Worm (Caenorhabditis elegans) whole organism, L1 larva: Measurements from ENCODE around the gene pas-1.

Source experiments
- C04F5.9 ChIP-seq: sonication (generic microtip); optimal IDR thresholded peaks from 2 replicates; lab custom pipeline; 2016; ENCODE audit warnings: missing genetic modification characterization, missing compliant biosample characterization
- F16B12.6 ChIP-seq: fragments of 150-350 bp; optimal IDR thresholded peaks from 2 replicates; lab custom pipeline; 2014; ENCODE audit warnings: missing biosample characterization, missing genetic modification characterization
- alr-1 ChIP-seq: fragments of 200-800 bp; sonication (Bioruptor generic); optimal IDR thresholded peaks from 2 replicates; lab custom pipeline; 2018; ENCODE audit warnings: borderline replicate concordance, mild to moderate bottlenecking, missing genetic modification characterization, missing compliant biosample characterization
- blmp-1 ChIP-seq: fragments of 150-350 bp; optimal IDR thresholded peaks from 2 replicates; lab custom pipeline; 2014; ENCODE audit warnings: missing biosample characterization, missing genetic modification characterization
- ceh-8 ChIP-seq: fragments of 200-800 bp; sonication (Bioruptor generic); optimal IDR thresholded peaks from 2 replicates; lab custom pipeline; 2018; ENCODE audit warnings: mild to moderate bottlenecking, missing genetic modification characterization, moderate library complexity, missing compliant biosample characterization
- ceh-82 ChIP-seq, 3 experiments: fragments of 150-350 bp in 1 of 3; sonication (generic microtip) in 2 of 3; optimal IDR thresholded peaks; 2 replicates each; lab custom pipeline; 2014 to 2017; ENCODE audit warnings: missing biosample characterization in 3 of 3, missing genetic modification characterization in 3 of 3
- ceh-88 ChIP-seq: fragments of 200-800 bp; sonication (Bioruptor generic); IDR thresholded peaks from 2 replicates; pipeline ENCODE4 v1.3.6; 2022; ENCODE audit warnings: missing genetic modification characterization, missing compliant biosample characterization
- dpl-1 ChIP-seq, 3 experiments: fragments of 150-350 bp in 2 of 3; sonication (generic microtip) in 1 of 3; optimal IDR thresholded peaks; 2 replicates each; lab custom pipeline; 2014 to 2017; ENCODE audit warnings: missing biosample characterization in 3 of 3, missing genetic modification characterization in 3 of 3, missing genetic modification reagents in 3 of 3
- efl-1 ChIP-seq, 4 experiments: fragments of 150-350 bp; optimal IDR thresholded peaks in 3 of 4; peaks in 1 of 4; 1 replicate in 1 of 4; 2 replicates in 3 of 4; lab custom pipeline; 2014; ENCODE audit warnings: missing biosample characterization in 2 of 4, missing genetic modification characterization in 2 of 4, missing genetic modification reagents in 2 of 4
- egl-13 ChIP-seq: sonication (generic microtip); optimal IDR thresholded peaks from 2 replicates; lab custom pipeline; 2016; ENCODE audit warnings: missing genotype, missing genetic modification reagents, missing genetic modification characterization, missing compliant biosample characterization
- egl-27 ChIP-seq, 2 experiments: fragments of 150-350 bp in 1 of 2; sonication (generic microtip); optimal IDR thresholded peaks; 3 replicates each; lab custom pipeline; 2017 to 2018; ENCODE audit warnings: missing biosample characterization in 2 of 2, missing genetic modification characterization in 2 of 2, missing genetic modification reagents in 2 of 2
- elt-2 ChIP-seq: sonication (generic microtip); optimal IDR thresholded peaks from 2 replicates; lab custom pipeline; 2016; ENCODE audit warnings: missing genetic modification characterization, mild to moderate bottlenecking, inconsistent platforms, missing compliant biosample characterization, missing genetic modification reagents
- elt-3 ChIP-seq, 6 experiments: fragments of 150-350 bp in 1 of 6; sonication (generic microtip); optimal IDR thresholded peaks; 2 replicates each; lab custom pipeline; 2017 to 2018; ENCODE audit warnings: missing biosample characterization in 6 of 6, missing genetic modification characterization in 6 of 6, inconsistent platforms in 1 of 6
- ets-5 ChIP-seq: fragments of 200-800 bp; sonication (Bioruptor generic); IDR thresholded peaks from 2 replicates; pipeline ENCODE4 v1.3.6; 2022; ENCODE audit warnings: missing genetic modification characterization, missing compliant biosample characterization
- fkh-10 ChIP-seq: sonication (generic microtip); optimal IDR thresholded peaks from 2 replicates; lab custom pipeline; 2017; ENCODE audit warnings: missing biosample characterization, missing genetic modification reagents, missing genetic modification characterization
- fkh-4 ChIP-seq: sonication (generic microtip); optimal IDR thresholded peaks from 2 replicates; lab custom pipeline; 2016; ENCODE audit warnings: missing compliant biosample characterization, missing genetic modification characterization, borderline replicate concordance
- fkh-8 ChIP-seq: sonication (generic microtip); optimal IDR thresholded peaks from 2 replicates; lab custom pipeline; 2016; ENCODE audit warnings: mild to moderate bottlenecking, missing genetic modification characterization, missing compliant biosample characterization
- fos-1 ChIP-seq: fragments of 150-350 bp; optimal IDR thresholded peaks from 2 replicates; lab custom pipeline; 2014; ENCODE audit warnings: missing biosample characterization, missing genetic modification characterization
- hlh-4 ChIP-seq: sonication (generic microtip); optimal IDR thresholded peaks from 2 replicates; lab custom pipeline; 2016; ENCODE audit warnings: mild to moderate bottlenecking, missing genetic modification characterization, missing compliant biosample characterization
- irx-1 ChIP-seq: sonication (generic microtip); optimal IDR thresholded peaks from 2 replicates; lab custom pipeline; 2016; ENCODE audit warnings: missing genetic modification characterization, missing compliant biosample characterization
- jun-1 ChIP-seq: fragments of 150-350 bp; optimal IDR thresholded peaks from 2 replicates; lab custom pipeline; 2014; ENCODE audit warnings: missing biosample characterization, missing genetic modification reagents, missing genetic modification characterization
- lin-15B ChIP-seq: fragments of 150-350 bp; sonication (generic microtip); optimal IDR thresholded peaks from 3 replicates; lab custom pipeline; 2014; ENCODE audit warnings: missing biosample characterization, missing genetic modification characterization
- lin-35 ChIP-seq, 2 experiments: fragments of 150-350 bp; optimal IDR thresholded peaks; 2 replicates each; lab custom pipeline; 2014; ENCODE audit warnings: missing biosample characterization in 2 of 2, missing genetic modification characterization in 2 of 2, missing genetic modification reagents in 2 of 2
- lin-39 ChIP-seq: fragments of 150-350 bp; optimal IDR thresholded peaks from 2 replicates; lab custom pipeline; 2014; ENCODE audit warnings: missing biosample characterization, missing genetic modification reagents, missing genetic modification characterization
- lsy-2 ChIP-seq, 2 experiments: fragments of 150-350 bp; optimal IDR thresholded peaks; 2 replicates each; lab custom pipeline; 2014; ENCODE audit warnings: missing biosample characterization in 2 of 2, missing genetic modification characterization in 2 of 2
- mep-1 ChIP-seq: fragments of 150-350 bp; optimal IDR thresholded peaks from 2 replicates; lab custom pipeline; 2014; ENCODE audit warnings: missing biosample characterization, missing genetic modification characterization
- nhr-11 ChIP-seq: fragments of 150-350 bp; optimal IDR thresholded peaks from 2 replicates; lab custom pipeline; 2014; ENCODE audit warnings: missing biosample characterization, missing genetic modification characterization
- nhr-19 ChIP-seq: fragments of 200-800 bp; sonication (Bioruptor generic); conservative IDR thresholded peaks from 2 replicates; pipeline ENCODE4 v1.3.6; 2022; ENCODE audit warnings: missing genetic modification characterization, missing compliant biosample characterization
- nhr-20 ChIP-seq: sonication (generic microtip); optimal IDR thresholded peaks from 2 replicates; lab custom pipeline; 2016; ENCODE audit warnings: mild to moderate bottlenecking, missing genetic modification characterization, missing compliant biosample characterization
- nhr-85 ChIP-seq: sonication (generic microtip); peaks from one replicate; lab custom pipeline; 2016; ENCODE audit warnings: missing genetic modification characterization, inconsistent platforms, missing compliant biosample characterization
- nhr-90 ChIP-seq: sonication (generic microtip); optimal IDR thresholded peaks from 2 replicates; lab custom pipeline; 2016; ENCODE audit warnings: mild to moderate bottlenecking, missing genetic modification characterization, missing compliant biosample characterization; ENCODE audit not compliant: poor library complexity
- pag-3 ChIP-seq: sonication (generic microtip); optimal IDR thresholded peaks from 2 replicates; lab custom pipeline; 2017; ENCODE audit warnings: missing genetic modification characterization, mild to moderate bottlenecking, missing compliant biosample characterization, antibody characterized with exemption, borderline replicate concordance; ENCODE audit not compliant: insufficient read depth
- pax-3 ChIP-seq: fragments of 200-800 bp; sonication (Bioruptor generic); optimal IDR thresholded peaks from 2 replicates; lab custom pipeline; 2018; ENCODE audit warnings: mild to moderate bottlenecking, missing genetic modification characterization, moderate library complexity, missing compliant biosample characterization
- rnt-1 ChIP-seq: sonication (generic microtip); optimal IDR thresholded peaks from 2 replicates; lab custom pipeline; 2016; ENCODE audit warnings: mild to moderate bottlenecking, missing genetic modification characterization, moderate library complexity, missing compliant biosample characterization
- skn-1 ChIP-seq: fragments of 150-350 bp; optimal IDR thresholded peaks from 2 replicates; lab custom pipeline; 2014; ENCODE audit warnings: missing biosample characterization, missing genetic modification characterization
- snpc-4 ChIP-seq: fragments of 150-350 bp; optimal IDR thresholded peaks from 2 replicates; lab custom pipeline; 2014; ENCODE audit warnings: missing biosample characterization, missing genetic modification characterization
- snu-23 ChIP-seq: sonication (generic microtip); optimal IDR thresholded peaks from 2 replicates; lab custom pipeline; 2016; ENCODE audit warnings: missing genetic modification characterization, missing compliant biosample characterization
- sup-37 ChIP-seq: fragments of 200-800 bp; sonication (Bioruptor generic); optimal IDR thresholded peaks from 2 replicates; lab custom pipeline; 2018; ENCODE audit warnings: mild to moderate bottlenecking, missing genetic modification characterization, missing compliant biosample characterization
- tbx-2 ChIP-seq: sonication (generic microtip); optimal IDR thresholded peaks from 2 replicates; lab custom pipeline; 2016; ENCODE audit warnings: missing genetic modification characterization, missing compliant biosample characterization
- unc-130 ChIP-seq: fragments of 150-350 bp; optimal IDR thresholded peaks from 2 replicates; lab custom pipeline; 2017; ENCODE audit warnings: missing biosample characterization, missing genetic modification characterization, inconsistent platforms
- unc-30 ChIP-seq: sonication (generic microtip); optimal IDR thresholded peaks from 2 replicates; lab custom pipeline; 2017; ENCODE audit warnings: missing biosample characterization, missing genetic modification characterization
- unc-62 ChIP-seq: fragments of 150-350 bp; optimal IDR thresholded peaks from 2 replicates; lab custom pipeline; 2014; ENCODE audit warnings: missing biosample characterization, missing genetic modification reagents, missing genetic modification characterization
- unc-86 ChIP-seq: sonication (generic microtip); optimal IDR thresholded peaks from 2 replicates; lab custom pipeline; 2016; ENCODE audit warnings: missing genetic modification characterization, missing compliant biosample characterization
- vab-15 ChIP-seq: sonication (generic microtip); optimal IDR thresholded peaks from 2 replicates; lab custom pipeline; 2017; ENCODE audit warnings: missing genotype, mild to moderate bottlenecking, missing genetic modification characterization, missing compliant biosample characterization
- zag-1 ChIP-seq: fragments of 150-350 bp; optimal IDR thresholded peaks from 2 replicates; lab custom pipeline; 2014; ENCODE audit warnings: missing biosample characterization, missing genetic modification characterization
- zip-4 ChIP-seq: fragments of 200-800 bp; sonication (Bioruptor generic); optimal IDR thresholded peaks from 2 replicates; lab custom pipeline; 2018; ENCODE audit warnings: mild to moderate bottlenecking, missing genetic modification characterization, moderate library complexity, missing compliant biosample characterization

Gene pas-1

ce11 chrV:14414964-14415564 lies 7.4 kb downstream of the pas-1 start, which contains the start of the genes nxf-1 and C15H11.11 (continued):
- TF ChIP-seq zag-1 (tag; lab: Kevin White, UChicago) (no peak), snu-23 (peak; percentile 85), nhr-90 (tag; lab: Kevin White, UChicago) (peak; percentile 79), nhr-11 (tag; lab: Kevin White, UChicago) (peak; percentile 22), nhr-20 (tag; lab: Kevin White, UChicago) (peak; percentile 83), unc-62 (GFP tag; lab: Kevin White, UChicago) (no peak), sup-37 (GFP tag; lab: Kevin White, UChicago) (peak; percentile 17), lin-15B (tag; lab: Kevin White, UChicago) (peak; percentile 21), fkh-8 (peak; percentile 24), tbx-2 (tag; lab: Kevin White, UChicago) (peak; percentile 74), snpc-4 (peak; percentile 62), fos-1 (peak; percentile 11), zip-4 (GFP tag; lab: Kevin White, UChicago) (peak; percentile 68), hlh-4 (no peak), pag-3 (no peak), blmp-1 (tag; lab: Kevin White, UChicago) (peak; percentile 60), ceh-8 (peak; percentile 0), fkh-4 (tag; lab: Kevin White, UChicago) (no peak), C04F5.9 (tag; lab: Kevin White, UChicago) (no peak), unc-86 (tag; lab: Kevin White, UChicago) (peak; percentile 72), vab-15 (tag; lab: Kevin White, UChicago) (no peak), unc-130 (tag; lab: Kevin White, UChicago) (peak; percentile 65), rnt-1 (tag; lab: Kevin White, UChicago) (peak; percentile 68), unc-30 (tag; lab: Kevin White, UChicago) (no peak), egl-27 (tag; optimal IDR thresholded peaks at IDR 0.05; lab: Kevin White, UChicago) (no peak), dpl-1 (GFP tag; optimal IDR thresholded peaks at IDR 0.05; lab: Kevin White, UChicago) (peak; percentile 59 to 78 (median 77)), ceh-82 (tag; optimal IDR thresholded peaks at IDR 0.05; lab: Kevin White, UChicago) (peak; percentile 50 to 64 (median 51)), elt-2 (tag; lab: Kevin White, UChicago) (peak; percentile 87), efl-1 (optimal IDR thresholded peaks at IDR 0.05; lab: Kevin White, UChicago) (peak; percentile 69 to 77), efl-1 (GFP tag; optimal IDR thresholded peaks at IDR 0.05 in 1 of 2; lab: Kevin White, UChicago) (peak; percentile 75 to 97), elt-3 (tag; optimal IDR thresholded peaks at IDR 0.05; lab: Kevin White, UChicago) (peak in 2 of 6 experiments; percentile 32 to 51), ceh-88 (GFP tag; lab: Robert Waterston, UW) (no peak), lin-35 (GFP tag; optimal IDR thresholded peaks at IDR 0.05; lab: Kevin White, UChicago) (peak; percentile 63 to 79), mep-1 (tag; lab: Kevin White, UChicago) (peak; percentile 89), irx-1 (peak; percentile 49), lsy-2 (tag; optimal IDR thresholded peaks at IDR 0.05; lab: Kevin White, UChicago) (peak; percentile 78 to 79), alr-1 (tag; lab: Kevin White, UChicago) (no peak), jun-1 (tag; lab: Kevin White, UChicago) (peak; percentile 50), ets-5 (no peak), egl-13 (peak; percentile 4), nhr-85 (tag; lab: Kevin White, UChicago) (peak; percentile 79), skn-1 (tag; lab: Kevin White, UChicago) (peak; percentile 11), nhr-19 (GFP tag; lab: Robert Waterston, UW) (peak; percentile 75), fkh-10 (peak; percentile 33), pax-3 (tag; lab: Kevin White, UChicago) (peak; percentile 49), lin-39 (peak; percentile 57), F16B12.6 (tag; lab: Kevin White, UChicago) (peak; percentile 96)
